Worm (Caenorhabditis elegans) whole organism, young adult: ENCODE measurements around the gene Y62H9A.8.

Experiments
- B0336.3 ChIP-seq: fragments of 200-800 bp; sonication (Bioruptor generic); IDR thresholded peaks from 2 replicates; pipeline ENCODE4 v1.3.6; 2022; ENCODE audit warnings: missing genetic modification characterization, missing compliant biosample characterization
- F23B12.7 ChIP-seq: sonication (generic microtip); optimal IDR thresholded peaks from 2 replicates; lab custom pipeline; 2017; ENCODE audit warnings: missing genetic modification characterization, mild to moderate bottlenecking, missing compliant biosample characterization, antibody characterized with exemption, moderate library complexity; ENCODE audit not compliant: insufficient read depth
- F52B5.7 ChIP-seq: sonication (generic microtip); optimal IDR thresholded peaks from 2 replicates; lab custom pipeline; 2016; ENCODE audit warnings: mild to moderate bottlenecking, missing genetic modification characterization, missing compliant biosample characterization
- K12H6.12 ChIP-seq: fragments of 200-800 bp; sonication (Bioruptor generic); optimal IDR thresholded peaks from 2 replicates; lab custom pipeline; 2018; ENCODE audit warnings: mild to moderate bottlenecking, missing genetic modification characterization, missing compliant biosample characterization
- T07F8.4 ChIP-seq: sonication (generic microtip); optimal IDR thresholded peaks from 2 replicates; lab custom pipeline; 2016; ENCODE audit warnings: mild to moderate bottlenecking, missing genetic modification characterization, moderate library complexity, missing compliant biosample characterization
- Y53G8AR.9 ChIP-seq: fragments of 200-800 bp; sonication (Bioruptor generic); conservative IDR thresholded peaks from 2 replicates; pipeline ENCODE4 v1.3.6; 2022; ENCODE audit warnings: missing genetic modification reagents, missing genetic modification characterization, missing compliant biosample characterization
- Y79H2A.3 ChIP-seq: fragments of 200-800 bp; sonication (Bioruptor generic); conservative IDR thresholded peaks from 2 replicates; pipeline ENCODE4 v1.3.6; 2022; ENCODE audit warnings: missing genetic modification reagents, missing genetic modification characterization, missing compliant biosample characterization
- Y95B8A.8 ChIP-seq: fragments of 200-800 bp; sonication (Bioruptor generic); IDR thresholded peaks from 2 replicates; pipeline ENCODE4 v1.3.6; 2022; ENCODE audit warnings: missing genetic modification reagents, missing genetic modification characterization, missing compliant biosample characterization
- aptf-3 ChIP-seq: fragments of 200-800 bp; sonication (Bioruptor generic); IDR thresholded peaks from 2 replicates; pipeline ENCODE4 v1.3.6; 2022; ENCODE audit warnings: missing genetic modification characterization, missing compliant biosample characterization
- athp-1 ChIP-seq: sonication (generic microtip); optimal IDR thresholded peaks from 2 replicates; lab custom pipeline; 2017; ENCODE audit warnings: mild to moderate bottlenecking, missing genetic modification characterization, missing compliant biosample characterization
- bed-1 ChIP-seq: fragments of 200-800 bp; sonication (Bioruptor generic); IDR thresholded peaks from 2 replicates; pipeline ENCODE4 v1.3.6; 2022; ENCODE audit warnings: missing genetic modification reagents, missing genetic modification characterization, missing compliant biosample characterization
- bed-2 ChIP-seq: fragments of 200-800 bp; sonication (Bioruptor generic); IDR thresholded peaks from 2 replicates; pipeline ENCODE4 v1.3.6; 2022; ENCODE audit warnings: missing genetic modification reagents, missing genetic modification characterization, missing compliant biosample characterization
- ccch-3 ChIP-seq: fragments of 200-800 bp; sonication (Bioruptor generic); optimal IDR thresholded peaks from 2 replicates; lab custom pipeline; 2018; ENCODE audit warnings: mild to moderate bottlenecking, missing genetic modification characterization, missing compliant biosample characterization
- ceh-100 ChIP-seq: fragments of 200-800 bp; sonication (Bioruptor generic); IDR thresholded peaks from 2 replicates; pipeline ENCODE4 v1.3.6; 2022; ENCODE audit warnings: missing genetic modification reagents, missing genetic modification characterization, missing compliant biosample characterization
- ceh-40 ChIP-seq: fragments of 200-800 bp; sonication (Bioruptor generic); IDR thresholded peaks from 2 replicates; pipeline ENCODE4 v1.3.6; 2022; ENCODE audit warnings: missing genetic modification characterization, missing compliant biosample characterization
- ceh-58 ChIP-seq: fragments of 200-800 bp; sonication (Bioruptor generic); IDR thresholded peaks from 2 replicates; pipeline ENCODE4 v1.3.6; 2022; ENCODE audit warnings: missing genetic modification characterization, missing compliant biosample characterization
- chd-7 ChIP-seq: sonication (generic microtip); optimal IDR thresholded peaks from 2 replicates; lab custom pipeline; 2016; ENCODE audit warnings: mild to moderate bottlenecking, missing genetic modification characterization, moderate library complexity, missing compliant biosample characterization
- die-1 ChIP-seq: sonication (generic microtip); optimal IDR thresholded peaks from 2 replicates; lab custom pipeline; 2016; ENCODE audit warnings: missing genotype, mild to moderate bottlenecking, missing genetic modification characterization, missing compliant biosample characterization
- dpff-1 ChIP-seq: sonication (generic microtip); optimal IDR thresholded peaks from 2 replicates; lab custom pipeline; 2017; ENCODE audit warnings: mild to moderate bottlenecking, missing genetic modification characterization, missing compliant biosample characterization
- dpl-1 ChIP-seq: fragments of 150-350 bp; optimal IDR thresholded peaks from 2 replicates; lab custom pipeline; 2014; ENCODE audit warnings: missing biosample characterization, missing genetic modification reagents, missing genetic modification characterization
- egl-18 ChIP-seq: fragments of 200-800 bp; sonication (Bioruptor generic); IDR thresholded peaks from 2 replicates; pipeline ENCODE4 v1.3.6; 2022; ENCODE audit warnings: missing genetic modification reagents, missing genetic modification characterization, missing compliant biosample characterization
- egl-44 ChIP-seq: fragments of 200-800 bp; sonication (Bioruptor generic); IDR thresholded peaks from 2 replicates; pipeline ENCODE4 v1.3.6; 2022; ENCODE audit warnings: missing genetic modification reagents, missing genetic modification characterization, missing compliant biosample characterization
- egrh-3 ChIP-seq: fragments of 200-800 bp; sonication (Bioruptor generic); IDR thresholded peaks from 2 replicates; pipeline ENCODE4 v1.3.6; 2022; ENCODE audit warnings: missing genetic modification reagents, missing genetic modification characterization, missing compliant biosample characterization
- ets-4 ChIP-seq: fragments of 200-800 bp; sonication (Bioruptor generic); optimal IDR thresholded peaks from 2 replicates; lab custom pipeline; 2018; ENCODE audit warnings: mild to moderate bottlenecking, missing genetic modification characterization, missing compliant biosample characterization
- him-1 ChIP-seq: sonication (generic microtip); optimal IDR thresholded peaks from 2 replicates; lab custom pipeline; 2016; ENCODE audit warnings: missing genotype, missing genetic modification reagents, missing genetic modification characterization, missing compliant biosample characterization
- hmg-1.2 ChIP-seq: fragments of 200-800 bp; sonication (Bioruptor generic); IDR thresholded peaks from 2 replicates; pipeline ENCODE4 v1.3.6; 2022; ENCODE audit warnings: missing genetic modification reagents, missing genetic modification characterization, missing compliant biosample characterization
- hsf-1 ChIP-seq: fragments of 200-800 bp; sonication (Bioruptor generic); IDR thresholded peaks from 2 replicates; pipeline ENCODE4 v1.3.6; 2022; ENCODE audit warnings: missing genetic modification reagents, missing genetic modification characterization, missing compliant biosample characterization
- lag-1 ChIP-seq: fragments of 200-800 bp; sonication (Bioruptor generic); IDR thresholded peaks from 2 replicates; pipeline ENCODE4 v1.3.6; 2022; ENCODE audit warnings: missing genetic modification reagents, missing genetic modification characterization, missing compliant biosample characterization
- let-526 ChIP-seq: fragments of 200-800 bp; sonication (Bioruptor generic); IDR thresholded peaks from 2 replicates; pipeline ENCODE4 v1.3.6; 2022; ENCODE audit warnings: missing genetic modification reagents, missing genetic modification characterization, missing compliant biosample characterization
- let-607 ChIP-seq, 2 experiments: fragments of 200-800 bp in 1 of 2; sonication (Bioruptor generic) in 1 of 2; sonication (generic microtip) in 1 of 2; optimal IDR thresholded peaks; 2 replicates each; lab custom pipeline; 2016 to 2018; ENCODE audit warnings: mild to moderate bottlenecking in 2 of 2, missing compliant biosample characterization in 2 of 2, missing genetic modification characterization in 2 of 2, moderate library complexity in 2 of 2, missing genotype in 1 of 2
- lin-35 ChIP-seq, 3 experiments: fragments of 150-350 bp in 2 of 3; sonication (generic microtip) in 1 of 3; optimal IDR thresholded peaks; 2 replicates each; lab custom pipeline; 2014 to 2018; ENCODE audit warnings: missing biosample characterization in 3 of 3, missing genetic modification characterization in 3 of 3, missing genetic modification reagents in 3 of 3
- lir-1 ChIP-seq: fragments of 200-800 bp; sonication (Bioruptor generic); conservative IDR thresholded peaks from 2 replicates; pipeline ENCODE4 v1.3.6; 2022; ENCODE audit warnings: missing genetic modification reagents, missing genetic modification characterization, missing compliant biosample characterization
- madf-3 ChIP-seq: fragments of 200-800 bp; sonication (Bioruptor generic); IDR thresholded peaks from 2 replicates; pipeline ENCODE4 v1.3.6; 2022; ENCODE audit warnings: missing genetic modification reagents, missing genetic modification characterization, missing compliant biosample characterization
- madf-6 ChIP-seq: fragments of 200-800 bp; sonication (Bioruptor generic); IDR thresholded peaks from 2 replicates; pipeline ENCODE4 v1.3.6; 2022; ENCODE audit warnings: missing genetic modification reagents, missing genetic modification characterization, missing compliant biosample characterization
- nfya-1 ChIP-seq: sonication (generic microtip); optimal IDR thresholded peaks from 2 replicates; lab custom pipeline; 2017; ENCODE audit warnings: antibody characterized with exemption, missing compliant biosample characterization, missing genetic modification characterization, borderline replicate concordance; ENCODE audit not compliant: insufficient read depth
- nfyb-1 ChIP-seq: fragments of 200-800 bp; sonication (Bioruptor generic); IDR thresholded peaks from 2 replicates; pipeline ENCODE4 v1.3.6; 2022; ENCODE audit warnings: missing genetic modification reagents, missing genetic modification characterization, missing compliant biosample characterization
- nhr-120 ChIP-seq: fragments of 200-800 bp; sonication (Bioruptor generic); IDR thresholded peaks from 2 replicates; pipeline ENCODE4 v1.3.6; 2022; ENCODE audit warnings: missing genetic modification characterization, missing compliant biosample characterization
- nhr-90 ChIP-seq: sonication (generic microtip); optimal IDR thresholded peaks from 2 replicates; lab custom pipeline; 2016; ENCODE audit warnings: missing genotype, mild to moderate bottlenecking, missing genetic modification characterization, missing compliant biosample characterization
- rpc-1 ChIP-seq, 2 experiments: fragments of 150-350 bp in 1 of 2; sonication (generic microtip) in 1 of 2; optimal IDR thresholded peaks; 2 replicates each; lab custom pipeline; 2014 to 2018; ENCODE audit warnings: missing biosample characterization in 1 of 2, missing genetic modification characterization in 1 of 2, missing genetic modification reagents in 1 of 2, missing genotype in 1 of 2
- snpc-1.1 ChIP-seq: sonication (generic microtip); optimal IDR thresholded peaks from 2 replicates; lab custom pipeline; 2017; ENCODE audit warnings: missing genetic modification characterization, mild to moderate bottlenecking, missing compliant biosample characterization, antibody characterized with exemption, moderate library complexity, missing genotype, missing genetic modification reagents; ENCODE audit not compliant: insufficient read depth
- snpc-1.3 ChIP-seq: sonication (generic microtip); optimal IDR thresholded peaks from 2 replicates; lab custom pipeline; 2017; ENCODE audit warnings: missing genetic modification characterization, mild to moderate bottlenecking, missing compliant biosample characterization, antibody characterized with exemption, moderate library complexity, missing genotype, missing genetic modification reagents; ENCODE audit not compliant: insufficient read depth
- snpc-3.4 ChIP-seq: sonication (generic microtip); optimal IDR thresholded peaks from 2 replicates; lab custom pipeline; 2017; ENCODE audit warnings: missing genetic modification characterization, mild to moderate bottlenecking, missing compliant biosample characterization, antibody characterized with exemption, moderate library complexity, missing genotype, missing genetic modification reagents
- somi-1 ChIP-seq: fragments of 200-800 bp; sonication (Bioruptor generic); optimal IDR thresholded peaks from 2 replicates; lab custom pipeline; 2018; ENCODE audit warnings: mild to moderate bottlenecking, missing genetic modification characterization, missing compliant biosample characterization
- unc-62 ChIP-seq: fragments of 150-350 bp; optimal IDR thresholded peaks from 2 replicates; lab custom pipeline; 2014; ENCODE audit warnings: missing biosample characterization, missing genetic modification reagents, missing genetic modification characterization
- xnd-1 ChIP-seq: sonication (generic microtip); optimal IDR thresholded peaks from 2 replicates; lab custom pipeline; 2016; ENCODE audit warnings: missing genotype, missing genetic modification reagents, missing genetic modification characterization, missing compliant biosample characterization
- zim-3 ChIP-seq: sonication (generic microtip); optimal IDR thresholded peaks from 2 replicates; lab custom pipeline; 2017; ENCODE audit warnings: mild to moderate bottlenecking, missing genetic modification characterization, moderate library complexity, missing compliant biosample characterization
- ztf-6 ChIP-seq: fragments of 200-800 bp; sonication (Bioruptor generic); IDR thresholded peaks from 2 replicates; pipeline ENCODE4 v1.3.6; 2022; ENCODE audit warnings: missing genetic modification reagents, missing genetic modification characterization, missing compliant biosample characterization

Y62H9A.8 gene

ce11 chrX:11934933-11935332, 42.7 kb upstream of the Y62H9A.8 start (continued):
- peak; percentile 45 for TF ChIP-seq F23B12.7 (tag; lab: Kevin White, UChicago)
- TF ChIP-seq him-1: peak; percentile 91
- no peak for TF ChIP-seq xnd-1 (tag; lab: Kevin White, UChicago)
- TF ChIP-seq zim-3 (tag; lab: Kevin White, UChicago): peak; percentile 25
- peak; percentile 82 for TF ChIP-seq egl-44 (GFP tag; lab: Robert Waterston, UW)
- no peak for TF ChIP-seq aptf-3 (GFP tag; lab: Robert Waterston, UW)
- TF ChIP-seq F52B5.7 (tag; lab: Kevin White, UChicago): peak; percentile 66
- no peak for TF ChIP-seq ceh-58
- TF ChIP-seq ccch-3 (GFP tag; lab: Kevin White, UChicago): no peak
- no peak for TF ChIP-seq Y95B8A.8 (GFP tag; lab: Robert Waterston, UW)
- peak; percentile 84 for TF ChIP-seq snpc-1.3 (tag; lab: Kevin White, UChicago)
- TF ChIP-seq chd-7: peak; percentile 37
- TF ChIP-seq let-607 (tag; optimal IDR thresholded peaks at IDR 0.05; lab: Kevin White, UChicago): peak in 1 of 2 experiments; percentile 54
- peak; percentile 58 for TF ChIP-seq snpc-3.4 (tag; lab: Kevin White, UChicago)
- TF ChIP-seq bed-1 (GFP tag; lab: Robert Waterston, UW): no peak
- TF ChIP-seq nhr-90 (tag; lab: Kevin White, UChicago): peak; percentile 61
- TF ChIP-seq ztf-6 (GFP tag; lab: Robert Waterston, UW): no peak
- TF ChIP-seq ceh-100 (GFP tag; lab: Robert Waterston, UW): 0 out of 2 replicates have a peak, but pooled peaks have one; percentile 30
- peak; percentile 86 for TF ChIP-seq nfyb-1 (GFP tag; lab: Robert Waterston, UW)
- peak; percentile 66; the same call in 1 of the 2 replicates for TF ChIP-seq B0336.3 (GFP tag; lab: Robert Waterston, UW)
- TF ChIP-seq lir-1 (GFP tag; lab: Robert Waterston, UW): peak; percentile 31; the same call in 1 of the 2 replicates
- no peak for TF ChIP-seq lag-1 (GFP tag; lab: Robert Waterston, UW)
- peak; percentile 61 for TF ChIP-seq madf-6 (GFP tag; lab: Robert Waterston, UW)
- TF ChIP-seq die-1 (tag; lab: Kevin White, UChicago): peak; percentile 84
- TF ChIP-seq ceh-40 (GFP tag; lab: Robert Waterston, UW): no peak
- peak; percentile 53 for TF ChIP-seq snpc-1.1 (tag; lab: Kevin White, UChicago)
- 0 out of 2 replicates have a peak, but pooled peaks have one; percentile 35 for TF ChIP-seq let-526
- TF ChIP-seq dpff-1 (tag; lab: Kevin White, UChicago): no peak
- TF ChIP-seq bed-2 (GFP tag; lab: Robert Waterston, UW): no peak
- TF ChIP-seq madf-3 (GFP tag; lab: Robert Waterston, UW): no peak
- TF ChIP-seq K12H6.12 (tag; lab: Kevin White, UChicago): peak; percentile 19
- TF ChIP-seq hmg-1.2 (GFP tag; lab: Robert Waterston, UW): peak; percentile 82
- peak; percentile 25 for TF ChIP-seq T07F8.4 (tag; lab: Kevin White, UChicago)
- TF ChIP-seq lin-35 (GFP tag; optimal IDR thresholded peaks at IDR 0.05; lab: Kevin White, UChicago): no peak
- no peak for TF ChIP-seq nhr-120 (GFP tag; lab: Robert Waterston, UW)
- no peak for TF ChIP-seq nfya-1 (tag; lab: Kevin White, UChicago)
- no peak for TF ChIP-seq athp-1 (tag; lab: Kevin White, UChicago)
- TF ChIP-seq somi-1 (GFP tag; lab: Kevin White, UChicago): peak; percentile 68
- no peak for TF ChIP-seq dpl-1
- TF ChIP-seq egl-18: no peak
- no peak for TF ChIP-seq Y79H2A.3 (GFP tag; lab: Robert Waterston, UW)
- no peak for TF ChIP-seq ets-4 (GFP tag; lab: Kevin White, UChicago)
- peak; percentile 82 for TF ChIP-seq rpc-1 (optimal IDR thresholded peaks at IDR 0.05; lab: Kevin White, UChicago)
- peak; percentile 86 for TF ChIP-seq rpc-1 (tag; optimal IDR thresholded peaks at IDR 0.05; lab: Kevin White, UChicago)
- TF ChIP-seq Y53G8AR.9: 0 out of 2 replicates have a peak, but pooled peaks have one; percentile 36
- TF ChIP-seq hsf-1 (GFP tag; lab: Robert Waterston, UW): no peak
- peak; percentile 59; the same call in 1 of the 2 replicates for TF ChIP-seq egrh-3 (GFP tag; lab: Robert Waterston, UW)
- TF ChIP-seq unc-62 (GFP tag; lab: Kevin White, UChicago): no peak
